Worm (Caenorhabditis elegans): ENCODE data around the gene cysl-1.

- TF ChIP-seq fkh-10 (GFP tag; optimal IDR thresholded peaks at IDR 0.05) (no peak), ZK546.5 (tag; optimal IDR thresholded peaks at IDR 0.05) (no peak), lin-39 (tag; optimal IDR thresholded peaks at IDR 0.05) (no peak), nhr-237 (tag; optimal IDR thresholded peaks at IDR 0.05) (no peak), hmg-11 (tag; optimal IDR thresholded peaks at IDR 0.05) (no peak), mdl-1 (tag; optimal IDR thresholded peaks at IDR 0.05) (no peak), pha-4 (tag; optimal IDR thresholded peaks at IDR 0.05) (no peak), nhr-67 (tag; optimal IDR thresholded peaks at IDR 0.05) (no peak), nfya-1 (tag; optimal IDR thresholded peaks at IDR 0.05; ENCODE audit: insufficient read depth) (no peak), mml-1 (tag; optimal IDR thresholded peaks at IDR 0.05) (no peak), nhr-12 (tag; optimal IDR thresholded peaks at IDR 0.05) (no peak), nhr-11 (tag; optimal IDR thresholded peaks at IDR 0.05) (no peak), unc-62 (GFP tag; optimal IDR thresholded peaks at IDR 0.05) (no peak)
Observed at ce11 chrX:9997344-9997743, 43.0 kb upstream of the cysl-1 start.
